Worm (Caenorhabditis elegans): ENCODE measurements around the gene ocr-2.

DNA sequence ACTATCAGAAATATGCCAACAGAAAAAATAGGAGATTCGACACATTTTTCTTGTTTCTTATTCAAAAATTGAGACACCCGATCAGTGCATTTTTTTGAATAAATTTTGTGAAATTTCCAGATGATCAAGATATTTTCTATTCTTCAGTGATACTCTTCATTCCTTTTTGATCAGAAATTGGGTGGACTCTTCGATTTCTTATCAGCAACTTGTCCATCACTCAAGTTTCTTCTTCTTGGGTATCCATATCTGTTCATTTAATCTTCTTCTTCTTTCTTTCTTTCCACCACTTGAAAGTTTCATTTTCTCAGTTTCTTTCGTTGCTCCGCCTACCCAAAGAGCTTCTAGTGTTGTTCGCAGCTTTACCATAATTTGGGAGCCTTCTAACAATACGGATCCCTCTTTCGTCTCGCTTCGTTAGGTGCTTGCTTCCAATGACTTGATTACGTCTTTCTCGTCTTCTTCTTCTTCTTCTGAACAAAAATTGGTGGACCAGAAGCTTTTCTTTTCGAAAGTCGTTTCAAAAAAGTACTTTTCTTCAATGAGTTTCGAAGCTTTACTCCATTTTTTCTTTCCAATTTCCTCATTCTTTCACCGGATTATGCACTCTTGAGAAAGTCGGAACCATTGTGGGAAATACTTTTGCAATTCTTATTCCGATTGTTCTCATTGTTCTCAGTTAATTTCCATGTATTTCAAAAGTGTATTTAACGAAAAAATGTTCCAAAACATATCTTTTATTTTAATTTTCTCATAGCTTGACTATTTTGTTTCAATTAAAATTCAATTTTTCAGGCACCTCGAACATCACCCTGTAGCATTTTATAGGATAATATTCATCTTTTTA is 44.0 kb downstream of the ocr-2 start, which contains the start of gene pct-1:
- TF ChIP-seq W03F9.2 (tag; optimal IDR thresholded peaks at IDR 0.05): no peak
- no peak for TF ChIP-seq dao-5 (tag; optimal IDR thresholded peaks at IDR 0.05)

Measured in whole organism, L4/young adult.